Worm (Caenorhabditis elegans) whole organism, L4 larva: ENCODE measurements around the gene T13C5.9.

Experiments
- F10B5.3 ChIP-seq: sonication (generic microtip); optimal IDR thresholded peaks from 2 replicates; lab custom pipeline; 2016; ENCODE audit warnings: mild to moderate bottlenecking, missing genetic modification characterization, missing compliant biosample characterization
- F44E2.7 ChIP-seq: fragments of 200-800 bp; sonication (Bioruptor generic); IDR thresholded peaks from 2 replicates; pipeline ENCODE4 v2.1.2; 2022; ENCODE audit warnings: missing genetic modification characterization, missing compliant biosample characterization
- ceh-82 ChIP-seq: sonication (generic microtip); optimal IDR thresholded peaks from 2 replicates; lab custom pipeline; 2017; ENCODE audit warnings: missing biosample characterization, missing genetic modification characterization
- dpl-1 ChIP-seq: fragments of 150-350 bp; optimal IDR thresholded peaks from 2 replicates; lab custom pipeline; 2014; ENCODE audit warnings: missing biosample characterization, missing genetic modification reagents, missing genetic modification characterization
- duxl-1 ChIP-seq: sonication (generic microtip); optimal IDR thresholded peaks from 2 replicates; lab custom pipeline; 2016; ENCODE audit warnings: mild to moderate bottlenecking, missing genetic modification characterization, moderate library complexity, missing compliant biosample characterization; ENCODE audit not compliant: poor library complexity
- lir-3 ChIP-seq: sonication (generic microtip); optimal IDR thresholded peaks from 2 replicates; lab custom pipeline; 2016; ENCODE audit warnings: mild to moderate bottlenecking, missing genetic modification characterization, missing compliant biosample characterization
- mdl-1 ChIP-seq, 2 experiments: fragments of 150-350 bp in 1 of 2; sonication (generic microtip) in 1 of 2; optimal IDR thresholded peaks; 2 replicates each; lab custom pipeline; 2014 to 2017; ENCODE audit warnings: missing biosample characterization in 2 of 2, missing genetic modification characterization in 2 of 2
- mes-2 ChIP-seq: sonication (generic microtip); optimal IDR thresholded peaks from 2 replicates; lab custom pipeline; 2016; ENCODE audit warnings: missing genotype, mild to moderate bottlenecking, missing genetic modification characterization, missing compliant biosample characterization; ENCODE audit not compliant: poor library complexity, severe bottlenecking
- pqm-1 ChIP-seq: sonication (generic microtip); optimal IDR thresholded peaks from 2 replicates; lab custom pipeline; 2017; ENCODE audit warnings: missing biosample characterization, missing genetic modification characterization
- skn-1 ChIP-seq: fragments of 150-350 bp; optimal IDR thresholded peaks from 2 replicates; lab custom pipeline; 2014; ENCODE audit warnings: missing biosample characterization, missing genetic modification characterization
- unc-62 ChIP-seq, 3 experiments: fragments of 150-350 bp in 1 of 3; sonication (generic microtip); optimal IDR thresholded peaks in 2 of 3; peaks in 1 of 3; 1 replicate in 1 of 3; 2 replicates in 2 of 3; lab custom pipeline; 2014 to 2017; ENCODE audit warnings: missing biosample characterization in 3 of 3, missing genetic modification characterization in 3 of 3, missing genetic modification reagents in 3 of 3, missing genotype in 1 of 3
- zfp-2 ChIP-seq: sonication (generic microtip); optimal IDR thresholded peaks from 2 replicates; lab custom pipeline; 2016; ENCODE audit warnings: mild to moderate bottlenecking, missing genetic modification characterization, missing compliant biosample characterization

ce11 chrX:6235443-6235842 lies 45.4 kb downstream of the T13C5.9 start, which contains the start of gene hsp-43:
- no peak for TF ChIP-seq mdl-1 (tag; optimal IDR thresholded peaks at IDR 0.05; lab: Kevin White, UChicago)
- TF ChIP-seq lir-3 (tag; lab: Kevin White, UChicago) = no peak
- no peak for TF ChIP-seq skn-1
- no peak for TF ChIP-seq F10B5.3
- no peak for TF ChIP-seq unc-62 (GFP tag; optimal IDR thresholded peaks at IDR 0.05 in 1 of 2; lab: Kevin White, UChicago)
- no peak for TF ChIP-seq unc-62 (tag; optimal IDR thresholded peaks at IDR 0.05; lab: Kevin White, UChicago)
- no peak for TF ChIP-seq duxl-1 (tag; lab: Kevin White, UChicago)
- TF ChIP-seq pqm-1 = no peak
- TF ChIP-seq mes-2 = no peak
- TF ChIP-seq dpl-1 (GFP tag; lab: Kevin White, UChicago) = no peak
- TF ChIP-seq zfp-2 (tag; lab: Kevin White, UChicago) = no peak
- no peak for TF ChIP-seq ceh-82
- no peak for TF ChIP-seq F44E2.7 (GFP tag; lab: Robert Waterston, UW)
